Fruit fly (Drosophila melanogaster) whole organism, adult: ENCODE results near the gene CG9316.
A peak's percentile ranks its signal among the peaks of the same experiment; 100 is the strongest.

Source experiments
- CG11617 ChIP-seq: fragments of 200-800 bp; sonication (Bioruptor generic); optimal IDR thresholded peaks from 2 replicates; lab custom pipeline; 2017; ENCODE audit warnings: mild to moderate bottlenecking, missing biosample characterization, missing genetic modification reagents, missing genetic modification characterization
- CG12768 ChIP-seq: fragments of 200-800 bp; sonication (Bioruptor generic); optimal IDR thresholded peaks from 2 replicates; lab custom pipeline; 2017; ENCODE audit warnings: missing biosample characterization, missing genetic modification characterization, mild to moderate bottlenecking, moderate library complexity, missing genetic modification reagents
- CG14711 ChIP-seq: fragments of 200-800 bp; sonication (Bioruptor generic); optimal IDR thresholded peaks from 2 replicates; lab custom pipeline; 2018; ENCODE audit warnings: missing biosample characterization, mild to moderate bottlenecking, missing genetic modification characterization, moderate library complexity
- CG1620 ChIP-seq: fragments of 200-800 bp; sonication (Bioruptor generic); optimal IDR thresholded peaks from 2 replicates; lab custom pipeline; 2016; ENCODE audit warnings: missing biosample characterization, missing genetic modification characterization
- CG33017 ChIP-seq: fragments of 200-800 bp; sonication (Bioruptor generic); optimal IDR thresholded peaks from 2 replicates; lab custom pipeline; 2018; ENCODE audit warnings: missing biosample characterization, mild to moderate bottlenecking, missing genetic modification characterization, moderate library complexity
- CG5204 ChIP-seq: fragments of 200-800 bp; sonication (Bioruptor generic); optimal IDR thresholded peaks from 2 replicates; lab custom pipeline; 2016; ENCODE audit warnings: missing biosample characterization, missing genetic modification characterization
- CG7045 ChIP-seq: fragments of 200-800 bp; sonication (Bioruptor generic); optimal IDR thresholded peaks from 2 replicates; lab custom pipeline; 2017; ENCODE audit warnings: missing biosample characterization, mild to moderate bottlenecking, missing genetic modification characterization
- CG7101 ChIP-seq: fragments of 200-800 bp; sonication (Bioruptor generic); optimal IDR thresholded peaks from 2 replicates; lab custom pipeline; 2018; ENCODE audit warnings: missing biosample characterization, mild to moderate bottlenecking, missing genetic modification characterization, moderate library complexity
- Clk ChIP-seq: fragments of 200-800 bp; sonication (Bioruptor generic); optimal IDR thresholded peaks from 2 replicates; lab custom pipeline; 2017; ENCODE audit warnings: missing biosample characterization, missing genetic modification characterization
- Crg-1 ChIP-seq: fragments of 200-800 bp; sonication (Bioruptor generic); optimal IDR thresholded peaks from 2 replicates; lab custom pipeline; 2016; ENCODE audit warnings: missing biosample characterization, missing genetic modification characterization
- Hr96 ChIP-seq: fragments of 200-800 bp; sonication (Bioruptor generic); optimal IDR thresholded peaks from 2 replicates; lab custom pipeline; 2016; ENCODE audit warnings: missing biosample characterization, missing genetic modification characterization
- Mnt ChIP-seq: fragments of 200-800 bp; sonication (Bioruptor generic); optimal IDR thresholded peaks from 2 replicates; lab custom pipeline; 2016; ENCODE audit warnings: missing biosample characterization, mild to moderate bottlenecking, missing genetic modification characterization
- bab1 ChIP-seq: fragments of 200-800 bp; sonication (Bioruptor generic); optimal IDR thresholded peaks from 3 replicates; lab custom pipeline; 2019; ENCODE audit warnings: missing biosample characterization, mild to moderate bottlenecking, missing genetic modification characterization, moderate library complexity
- cic ChIP-seq: fragments of 200-800 bp; sonication (Bioruptor generic); optimal IDR thresholded peaks from 2 replicates; lab custom pipeline; 2017; ENCODE audit warnings: missing biosample characterization, mild to moderate bottlenecking, missing genetic modification characterization, moderate library complexity
- cnc ChIP-seq, 2 experiments: fragments of >200 bp; optimal IDR thresholded peaks; 2 replicates each; lab custom pipeline; 2017
- kay ChIP-seq: fragments of 200-800 bp; sonication (Bioruptor generic); peaks from one replicate; lab custom pipeline; 2016; ENCODE audit warnings: missing biosample characterization, missing genetic modification characterization, borderline replicate concordance
- ovo ChIP-seq: fragments of 200-800 bp; sonication (Bioruptor generic); optimal IDR thresholded peaks from 2 replicates; lab custom pipeline; 2016; ENCODE audit warnings: missing biosample characterization, missing genetic modification characterization
- pad ChIP-seq: fragments of 200-800 bp; sonication (Bioruptor generic); optimal IDR thresholded peaks from 3 replicates; lab custom pipeline; 2017; ENCODE audit warnings: missing biosample characterization, missing genetic modification characterization, mild to moderate bottlenecking, moderate library complexity, missing genetic modification reagents
- tj ChIP-seq: fragments of 200-800 bp; sonication (Bioruptor generic); optimal IDR thresholded peaks from 3 replicates; lab custom pipeline; 2017; ENCODE audit warnings: missing biosample characterization, mild to moderate bottlenecking, missing genetic modification characterization, moderate library complexity
- toe ChIP-seq: fragments of 200-800 bp; sonication (Bioruptor generic); optimal IDR thresholded peaks from 2 replicates; lab custom pipeline; 2016; ENCODE audit warnings: missing biosample characterization, missing genetic modification characterization

The CG9316 gene

dm6 chr2L:20726451-20726850, at the start of gene CG9316:
Gene CG9316 (minus strand): TSS chr2L:20726551.
- TF ChIP-seq bab1 (no peak), CG7101 (no peak), kay (GFP tag; lab: Kevin White, UChicago) (no peak), Clk (GFP tag; lab: Kevin White, UChicago) (no peak), Mnt (GFP tag; lab: Kevin White, UChicago) (no peak), CG11617 (GFP tag; lab: Kevin White, UChicago) (no peak), toe (no peak), cic (GFP tag; lab: Kevin White, UChicago) (no peak), cnc (optimal IDR thresholded peaks at IDR 0.05; lab: Kevin White, UChicago) (no peak), ovo (no peak), CG14711 (tag; lab: Kevin White, UChicago) (no peak), CG33017 (tag; lab: Kevin White, UChicago) (no peak), Crg-1 (no peak), Hr96 (GFP tag; lab: Kevin White, UChicago) (no peak), pad (GFP tag; lab: Kevin White, UChicago) (no peak)

- TF ChIP-seq CG7045 (GFP tag; lab: Kevin White, UChicago) (no peak), CG1620 (GFP tag; lab: Kevin White, UChicago) (no peak), CG12768 (peak; percentile 15), cic (GFP tag; lab: Kevin White, UChicago) (peak; percentile 5), Mnt (GFP tag; lab: Kevin White, UChicago) (no peak)
These were observed 49.6 kb upstream of the CG9316 start for dm6 chr2L:20775941-20776340.

- TF ChIP-seq Clk (GFP tag; lab: Kevin White, UChicago) (no peak), CG33017 (tag; lab: Kevin White, UChicago) (no peak), CG1620 (GFP tag; lab: Kevin White, UChicago) (no peak), toe (no peak), CG7101 (no peak), CG5204 (GFP tag; lab: Kevin White, UChicago) (no peak), CG7045 (GFP tag; lab: Kevin White, UChicago) (no peak), cnc (optimal IDR thresholded peaks at IDR 0.05; lab: Kevin White, UChicago) (no peak), cic (GFP tag; lab: Kevin White, UChicago) (no peak), Mnt (GFP tag; lab: Kevin White, UChicago) (no peak), Hr96 (GFP tag; lab: Kevin White, UChicago) (no peak), bab1 (no peak), pad (GFP tag; lab: Kevin White, UChicago) (no peak), tj (GFP tag; lab: Kevin White, UChicago) (no peak), CG11617 (GFP tag; lab: Kevin White, UChicago) (no peak), kay (GFP tag; lab: Kevin White, UChicago) (no peak)
These were observed 48.1 kb upstream of the CG9316 start for dm6 chr2L:20774464-20774863.

dm6 chr2L:20773453-20774054, 47.2 kb upstream of the CG9316 start:
- TF ChIP-seq toe = peak; percentile 3
- no peak for TF ChIP-seq CG1620 (GFP tag; lab: Kevin White, UChicago)
- no peak for TF ChIP-seq Clk (GFP tag; lab: Kevin White, UChicago)
- no peak for TF ChIP-seq CG12768
- no peak for TF ChIP-seq CG5204 (GFP tag; lab: Kevin White, UChicago)
- peak; percentile 5 for TF ChIP-seq CG11617 (GFP tag; lab: Kevin White, UChicago)
- no peak for TF ChIP-seq CG14711 (tag; lab: Kevin White, UChicago)
- peak; percentile 56 for TF ChIP-seq kay (GFP tag; lab: Kevin White, UChicago)
- TF ChIP-seq CG7045 (GFP tag; lab: Kevin White, UChicago) = peak; percentile 28
- TF ChIP-seq cnc (optimal IDR thresholded peaks at IDR 0.05; lab: Kevin White, UChicago) = no peak
- no peak for TF ChIP-seq ovo
- TF ChIP-seq CG33017 (tag; lab: Kevin White, UChicago) = peak; percentile 24
- no peak for TF ChIP-seq bab1
- TF ChIP-seq tj (GFP tag; lab: Kevin White, UChicago) = no peak
- TF ChIP-seq pad (GFP tag; lab: Kevin White, UChicago) = no peak
- TF ChIP-seq Hr96 (GFP tag; lab: Kevin White, UChicago) = no peak
- TF ChIP-seq Crg-1 = no peak
- no peak for TF ChIP-seq Mnt (GFP tag; lab: Kevin White, UChicago)
- TF ChIP-seq cic (GFP tag; lab: Kevin White, UChicago) = peak; percentile 41

dm6 chr2L:20770242-20770769, 44.0 kb upstream of the CG9316 start, which contains the start of gene cad:
Gene cad (plus strand): TSS chr2L:20770731.
- TF ChIP-seq CG11617 (GFP tag; lab: Kevin White, UChicago) = no peak
- TF ChIP-seq CG5204 (GFP tag; lab: Kevin White, UChicago) = no peak
- TF ChIP-seq CG1620 (GFP tag; lab: Kevin White, UChicago) = no peak
- peak; percentile 37 for TF ChIP-seq Hr96 (GFP tag; lab: Kevin White, UChicago)
- TF ChIP-seq CG7045 (GFP tag; lab: Kevin White, UChicago) = peak; percentile 5
- peak; percentile 33 for TF ChIP-seq CG7101
- TF ChIP-seq ovo = peak; percentile 29
- peak; percentile 30 for TF ChIP-seq CG12768
- peak; percentile 5 for TF ChIP-seq tj (GFP tag; lab: Kevin White, UChicago)
- no peak for TF ChIP-seq CG14711 (tag; lab: Kevin White, UChicago)
- TF ChIP-seq cnc (optimal IDR thresholded peaks at IDR 0.05; lab: Kevin White, UChicago) = no peak
- TF ChIP-seq cic (GFP tag; lab: Kevin White, UChicago) = no peak
- no peak for TF ChIP-seq Mnt (GFP tag; lab: Kevin White, UChicago)
- peak; percentile 5 for TF ChIP-seq bab1
- no peak for TF ChIP-seq kay (GFP tag; lab: Kevin White, UChicago)
- no peak for TF ChIP-seq Crg-1
- no peak for TF ChIP-seq toe
- no peak for TF ChIP-seq Clk (GFP tag; lab: Kevin White, UChicago)
- no peak for TF ChIP-seq CG33017 (tag; lab: Kevin White, UChicago)
- peak; percentile 93 for TF ChIP-seq pad (GFP tag; lab: Kevin White, UChicago)
